Fruit fly (Drosophila melanogaster) whole organism, embryonic: Measurements from ENCODE around the gene CG7970.
A peak's percentile ranks its signal among the peaks of the same experiment; 100 is the strongest.

Experiments
- CG10321 ChIP-seq: fragments of 200-800 bp; sonication (Bioruptor generic); IDR thresholded peaks from 2 replicates; pipeline ENCODE4 v1.3.6; 2022; ENCODE audit warnings: missing biosample characterization, missing genetic modification characterization
- CG10565 ChIP-seq: fragments of 200-800 bp; sonication (Bioruptor generic); optimal IDR thresholded peaks from 3 replicates; lab custom pipeline; 2016; ENCODE audit warnings: missing biosample characterization, mild to moderate bottlenecking, missing genetic modification characterization
- CG10959 ChIP-seq: fragments of 200-800 bp; sonication (Bioruptor generic); IDR thresholded peaks from 2 replicates; pipeline ENCODE4 v1.3.6; 2022; ENCODE audit warnings: missing biosample characterization, missing genetic modification characterization
- CG12104 ChIP-seq: fragments of 200-800 bp; sonication (Bioruptor generic); optimal IDR thresholded peaks from 3 replicates; lab custom pipeline; 2016; ENCODE audit warnings: missing biosample characterization, missing genetic modification characterization
- CG14014 ChIP-seq: fragments of 200-800 bp; sonication (Bioruptor generic); IDR thresholded peaks from 2 replicates; pipeline ENCODE4 v1.3.6; 2022; ENCODE audit warnings: missing biosample characterization, missing genetic modification characterization
- CG14667 ChIP-seq: fragments of 200-800 bp; sonication (Bioruptor generic); IDR thresholded peaks from 2 replicates; pipeline ENCODE4 v1.3.6; 2022; ENCODE audit warnings: missing biosample characterization, missing genetic modification characterization
- CG14965 ChIP-seq: fragments of 200-800 bp; sonication (Bioruptor generic); optimal IDR thresholded peaks from 2 replicates; lab custom pipeline; 2016; ENCODE audit warnings: missing biosample characterization, missing genetic modification characterization, borderline replicate concordance
- CG1529 ChIP-seq: fragments of 200-800 bp; sonication (Bioruptor generic); optimal IDR thresholded peaks from 3 replicates; lab custom pipeline; 2018; ENCODE audit warnings: missing biosample characterization, missing genetic modification characterization
- CG16815 ChIP-seq: fragments of 200-800 bp; sonication (Bioruptor generic); optimal IDR thresholded peaks from 3 replicates; lab custom pipeline; 2017; ENCODE audit warnings: missing biosample characterization, mild to moderate bottlenecking, missing genetic modification characterization
- CG2120 ChIP-seq: fragments of 200-800 bp; sonication (Bioruptor generic); optimal IDR thresholded peaks from 3 replicates; lab custom pipeline; 2016; ENCODE audit warnings: missing biosample characterization, missing genetic modification characterization
- CG2889 ChIP-seq: fragments of 200-800 bp; sonication (Bioruptor generic); IDR thresholded peaks from 3 replicates; pipeline ENCODE4 v1.3.6; 2022; ENCODE audit warnings: missing biosample characterization, missing genetic modification characterization
- CG34224 ChIP-seq: fragments of 200-800 bp; sonication (Bioruptor generic); IDR thresholded peaks from 3 replicates; pipeline ENCODE4 v1.3.6; 2022; ENCODE audit warnings: missing biosample characterization, missing genetic modification characterization; ENCODE audit not compliant: partially characterized antibody
- CG4617 ChIP-seq: fragments of 200-800 bp; sonication (Bioruptor generic); optimal IDR thresholded peaks from 3 replicates; lab custom pipeline; 2016; ENCODE audit warnings: missing biosample characterization, missing genetic modification characterization, borderline replicate concordance
- CG5180 ChIP-seq: fragments of 200-800 bp; sonication (Bioruptor generic); optimal IDR thresholded peaks from 3 replicates; lab custom pipeline; 2017; ENCODE audit warnings: missing biosample characterization, missing genetic modification characterization, mild to moderate bottlenecking, moderate library complexity, missing genetic modification reagents
- CG6272 ChIP-seq: fragments of 200-800 bp; sonication (Bioruptor generic); IDR thresholded peaks from 2 replicates; pipeline ENCODE4 v1.3.6; 2022; ENCODE audit warnings: missing biosample characterization, missing genetic modification characterization
- CG8359 ChIP-seq: fragments of 200-800 bp; sonication (Bioruptor generic); optimal IDR thresholded peaks from 2 replicates; lab custom pipeline; 2017; ENCODE audit warnings: missing biosample characterization, mild to moderate bottlenecking, missing genetic modification characterization, borderline replicate concordance
- CHES-1-like ChIP-seq: fragments of 200-800 bp; sonication (Bioruptor generic); optimal IDR thresholded peaks from 2 replicates; lab custom pipeline; 2016; ENCODE audit warnings: missing biosample characterization, missing genetic modification characterization
- CTCF ChIP-seq: fragments of 200-800 bp; sonication (Bioruptor generic); optimal IDR thresholded peaks from 2 replicates; lab custom pipeline; 2017; ENCODE audit warnings: missing biosample characterization, mild to moderate bottlenecking, missing genetic modification characterization, moderate library complexity
- CoRest ChIP-seq: fragments of 200-800 bp; sonication (Bioruptor generic); optimal IDR thresholded peaks from 3 replicates; lab custom pipeline; 2018; ENCODE audit warnings: missing biosample characterization, mild to moderate bottlenecking, missing genetic modification characterization, moderate library complexity
- Dek ChIP-seq: fragments of 200-800 bp; sonication (Bioruptor generic); optimal IDR thresholded peaks from 3 replicates; lab custom pipeline; 2019; ENCODE audit warnings: missing biosample characterization, mild to moderate bottlenecking, missing genetic modification characterization, moderate library complexity
- Dref ChIP-seq: fragments of 200-800 bp; sonication (Bioruptor generic); IDR thresholded peaks from 2 replicates; pipeline ENCODE4 v1.3.6; 2022; ENCODE audit warnings: missing biosample characterization, missing genetic modification characterization
- HLH54F ChIP-seq: fragments of 200-800 bp; sonication (Bioruptor generic); optimal IDR thresholded peaks from 3 replicates; lab custom pipeline; 2016; ENCODE audit warnings: missing biosample characterization, missing genetic modification characterization
- Hr78 ChIP-seq, 2 experiments: fragments of 200-800 bp in 1 of 2; fragments of >200 bp in 1 of 2; sonication (Bioruptor generic) in 1 of 2; optimal IDR thresholded peaks; 2 replicates each; lab custom pipeline; 2017 to 2019; ENCODE audit warnings: missing biosample characterization in 2 of 2, missing genetic modification characterization in 2 of 2, mild to moderate bottlenecking in 1 of 2, moderate library complexity in 1 of 2
- Lpt ChIP-seq: fragments of >200 bp; optimal IDR thresholded peaks from 2 replicates; lab custom pipeline; 2018; ENCODE audit warnings: missing biosample characterization, missing genetic modification characterization
- MBD-R2 ChIP-seq: fragments of 200-800 bp; sonication (Bioruptor generic); IDR thresholded peaks from 2 replicates; pipeline ENCODE4 v1.3.6; 2022; ENCODE audit warnings: missing biosample characterization, missing genetic modification characterization
- Mad ChIP-seq: fragments of 200-800 bp; sonication (Bioruptor generic); optimal IDR thresholded peaks from 2 replicates; lab custom pipeline; 2016; ENCODE audit warnings: missing biosample characterization, missing genetic modification characterization
- Six4 ChIP-seq: fragments of 200-800 bp; sonication (Bioruptor generic); optimal IDR thresholded peaks from 2 replicates; lab custom pipeline; 2016; ENCODE audit warnings: missing biosample characterization, missing genetic modification characterization
- Stat92E ChIP-seq, 3 experiments: fragments of >200 bp in 2 of 3; fragments of 200-800 bp in 1 of 3; sonication (Bioruptor generic) in 1 of 3; optimal IDR thresholded peaks; 2 replicates each; lab custom pipeline; 2017 to 2019; ENCODE audit warnings: missing biosample characterization in 3 of 3, missing genetic modification characterization in 3 of 3, mild to moderate bottlenecking in 1 of 3, moderate library complexity in 1 of 3
- bab2 ChIP-seq: fragments of 200-800 bp; sonication (Bioruptor generic); optimal IDR thresholded peaks from 2 replicates; lab custom pipeline; 2016; ENCODE audit warnings: missing biosample characterization, missing genetic modification characterization
- bigmax ChIP-seq: fragments of 200-800 bp; sonication (Bioruptor generic); optimal IDR thresholded peaks from 2 replicates; lab custom pipeline; 2018; ENCODE audit warnings: missing biosample characterization, mild to moderate bottlenecking, missing genetic modification characterization
- bowl ChIP-seq: fragments of 200-800 bp; sonication (Bioruptor generic); IDR thresholded peaks from 2 replicates; pipeline ENCODE4 v1.3.6; 2022; ENCODE audit warnings: missing biosample characterization, missing genetic modification characterization
- crc ChIP-seq: fragments of 200-800 bp; sonication (Bioruptor generic); optimal IDR thresholded peaks from 2 replicates; lab custom pipeline; 2016; ENCODE audit warnings: missing biosample characterization, missing genetic modification characterization
- croc ChIP-seq: fragments of 200-800 bp; sonication (Bioruptor generic); conservative IDR thresholded peaks from 3 replicates; pipeline ENCODE4 v1.3.6; 2022; ENCODE audit warnings: missing biosample characterization, missing genetic modification characterization
- crp ChIP-seq, 2 experiments: fragments of 200-800 bp; sonication (Bioruptor generic); optimal IDR thresholded peaks; 2 replicates in 1 of 2; 3 replicates in 1 of 2; lab custom pipeline; 2017; ENCODE audit warnings: missing biosample characterization in 2 of 2, missing genetic modification characterization in 2 of 2, mild to moderate bottlenecking in 1 of 2, moderate library complexity in 1 of 2
- cwo ChIP-seq: fragments of 200-800 bp; sonication (Bioruptor generic); optimal IDR thresholded peaks from 3 replicates; lab custom pipeline; 2017; ENCODE audit warnings: missing biosample characterization, missing genetic modification characterization, mild to moderate bottlenecking, moderate library complexity, missing genetic modification reagents
- dm ChIP-seq: fragments of 200-800 bp; sonication (Bioruptor generic); optimal IDR thresholded peaks from 3 replicates; lab custom pipeline; 2016; ENCODE audit warnings: missing biosample characterization, missing genetic modification characterization
- dmrt11E ChIP-seq: fragments of 200-800 bp; sonication (Bioruptor generic); optimal IDR thresholded peaks from 3 replicates; lab custom pipeline; 2018; ENCODE audit warnings: missing biosample characterization, mild to moderate bottlenecking, missing genetic modification characterization, moderate library complexity
- emc ChIP-seq: fragments of 200-800 bp; sonication (Bioruptor generic); optimal IDR thresholded peaks from 2 replicates; lab custom pipeline; 2016; ENCODE audit warnings: missing biosample characterization, missing genetic modification characterization
- ems ChIP-seq: fragments of 200-800 bp; sonication (Bioruptor generic); optimal IDR thresholded peaks from 3 replicates; lab custom pipeline; 2016; ENCODE audit warnings: missing biosample characterization, missing genetic modification characterization
- eve ChIP-seq, 2 experiments: fragments of >200 bp; optimal IDR thresholded peaks; 2 replicates each; lab custom pipeline; 2017; ENCODE audit warnings: missing biosample characterization in 2 of 2, missing genetic modification characterization in 2 of 2
- fru ChIP-seq: fragments of >200 bp; optimal IDR thresholded peaks from 2 replicates; lab custom pipeline; 2017
- grn ChIP-seq: fragments of 200-800 bp; sonication (Bioruptor generic); optimal IDR thresholded peaks from 3 replicates; lab custom pipeline; 2017; ENCODE audit warnings: missing biosample characterization, missing genetic modification characterization
- inv ChIP-seq: fragments of 200-800 bp; sonication (Bioruptor generic); IDR thresholded peaks from 2 replicates; pipeline ENCODE4 v1.3.6; 2022; ENCODE audit warnings: missing biosample characterization, missing genetic modification characterization; ENCODE audit not compliant: partially characterized antibody
- jigr1 ChIP-seq: fragments of 200-800 bp; sonication (Bioruptor generic); IDR thresholded peaks from 3 replicates; pipeline ENCODE4 v1.3.6; 2022; ENCODE audit warnings: missing biosample characterization, missing genetic modification characterization
- maf-S ChIP-seq: fragments of 200-800 bp; sonication (Bioruptor generic); optimal IDR thresholded peaks from 2 replicates; lab custom pipeline; 2016; ENCODE audit warnings: missing biosample characterization, missing genetic modification characterization
- oc ChIP-seq: fragments of 200-800 bp; sonication (Bioruptor generic); optimal IDR thresholded peaks from 2 replicates; lab custom pipeline; 2018; ENCODE audit warnings: missing biosample characterization, mild to moderate bottlenecking, missing genetic modification characterization, moderate library complexity
- sens ChIP-seq: fragments of 200-800 bp; sonication (Bioruptor generic); peaks from one replicate; lab custom pipeline; 2016; ENCODE audit warnings: missing biosample characterization, missing genetic modification characterization
- tll ChIP-seq, 2 experiments: fragments of 200-800 bp in 1 of 2; fragments of >200 bp in 1 of 2; sonication (Bioruptor generic) in 1 of 2; optimal IDR thresholded peaks; 2 replicates each; lab custom pipeline; 2017 to 2019; ENCODE audit warnings: missing biosample characterization in 2 of 2, missing genetic modification characterization in 2 of 2, mild to moderate bottlenecking in 1 of 2, moderate library complexity in 1 of 2
- unpg ChIP-seq: fragments of 200-800 bp; sonication (Bioruptor generic); optimal IDR thresholded peaks from 3 replicates; lab custom pipeline; 2018; ENCODE audit warnings: missing biosample characterization, mild to moderate bottlenecking, missing genetic modification characterization, moderate library complexity
- vvl ChIP-seq: fragments of 200-800 bp; sonication (Bioruptor generic); IDR thresholded peaks from 2 replicates; pipeline ENCODE4 v1.3.6; 2022; ENCODE audit warnings: missing biosample characterization, missing genetic modification characterization

Gene CG7970

dm6 chr3L:1639185-1639812 lies 13.3 kb upstream of the CG7970 start, which contains the start of the genes Mettl2 and Bgb (continued):
- TF ChIP-seq Stat92E (GFP tag; optimal IDR thresholded peaks at IDR 0.05; lab: Kevin White, UChicago) (no peak), CG8359 (peak; percentile 24), CG2120 (GFP tag; lab: Kevin White, UChicago) (peak; percentile 88), CoRest (tag; lab: Kevin White, UChicago) (peak; percentile 83), oc (tag; lab: Kevin White, UChicago) (no peak), CG1529 (GFP tag; lab: Kevin White, UChicago) (peak; percentile 6), crc (GFP tag; lab: Kevin White, UChicago) (peak; percentile 57), dm (GFP tag; lab: Kevin White, UChicago) (peak; percentile 35), croc (peak; percentile 67), Lpt (GFP tag; lab: Kevin White, UChicago) (no peak), CG6272 (GFP tag; lab: Robert Waterston, UW) (peak; percentile 89), CHES-1-like (GFP tag; lab: Kevin White, UChicago) (peak; percentile 80), CG10565 (peak; percentile 1), CG10321 (GFP tag; lab: Robert Waterston, UW) (no peak), grn (no peak), Dek (tag; lab: Kevin White, UChicago) (peak; percentile 61), sens (peak; percentile 96), CG10959 (GFP tag; lab: Robert Waterston, UW) (peak; percentile 67), CG14667 (GFP tag; lab: Robert Waterston, UW) (peak; percentile 79), CG14014 (GFP tag; lab: Robert Waterston, UW) (peak; percentile 75), fru (lab: Kevin White, UChicago) (no peak), eve (GFP tag; optimal IDR thresholded peaks at IDR 0.05; lab: Kevin White, UChicago) (no peak), CG4617 (GFP tag; lab: Kevin White, UChicago) (peak; percentile 59), crp (GFP tag; optimal IDR thresholded peaks at IDR 0.05; lab: Kevin White, UChicago) (peak in 1 of 2 experiments; percentile 42), bab2 (GFP tag; lab: Kevin White, UChicago) (peak; percentile 79), CG14965 (GFP tag; lab: Kevin White, UChicago) (no peak), CTCF (no peak), dmrt11E (tag; lab: Kevin White, UChicago) (peak; percentile 67), HLH54F (GFP tag; lab: Kevin White, UChicago) (peak; percentile 81), CG16815 (GFP tag; lab: Kevin White, UChicago) (peak; percentile 66), maf-S (GFP tag; lab: Kevin White, UChicago) (peak; percentile 80), CG34224 (GFP tag; lab: Robert Waterston, UW) (peak; percentile 70), MBD-R2 (peak; percentile 51), unpg (GFP tag; lab: Kevin White, UChicago) (peak; percentile 71), Dref (GFP tag; lab: Robert Waterston, UW) (no peak), Hr78 (GFP tag; optimal IDR thresholded peaks at IDR 0.05; lab: Kevin White, UChicago) (no peak), vvl (peak; percentile 81), tll (GFP tag; optimal IDR thresholded peaks at IDR 0.05; lab: Kevin White, UChicago) (peak; percentile 93), emc (peak; percentile 48), jigr1 (GFP tag; lab: Robert Waterston, UW) (peak; percentile 71; the same call in 2 of the 3 replicates), bowl (no peak), CG2889 (GFP tag; lab: Robert Waterston, UW) (peak; percentile 47; the same call in 1 of the 3 replicates), inv (GFP tag; lab: Robert Waterston, UW) (peak; percentile 84), bigmax (GFP tag; lab: Kevin White, UChicago) (no peak), cwo (GFP tag; lab: Kevin White, UChicago) (peak; percentile 53), ems (GFP tag; lab: Kevin White, UChicago) (peak; percentile 82), Mad (peak; percentile 69), CG12104 (GFP tag; lab: Kevin White, UChicago) (peak; percentile 51), CG5180 (GFP tag; lab: Kevin White, UChicago) (no peak), Six4 (GFP tag; lab: Kevin White, UChicago) (peak; percentile 63)
